Worm (Caenorhabditis elegans) whole organism, L4 larva: ENCODE data around the gene efn-3.

Source experiments
- D1046.2 ChIP-seq: fragments of 200-800 bp; sonication (Bioruptor generic); IDR thresholded peaks from 2 replicates; pipeline ENCODE4 v1.3.6; 2022; ENCODE audit warnings: missing genetic modification characterization, missing compliant biosample characterization
- F37D6.2 ChIP-seq: sonication (generic microtip); optimal IDR thresholded peaks from 2 replicates; lab custom pipeline; 2016; ENCODE audit warnings: mild to moderate bottlenecking, missing genetic modification characterization, missing compliant biosample characterization
- F49E8.2 ChIP-seq: sonication (generic microtip); optimal IDR thresholded peaks from 2 replicates; lab custom pipeline; 2016; ENCODE audit warnings: missing compliant biosample characterization, mild to moderate bottlenecking, missing genetic modification characterization, borderline replicate concordance
- R02D3.7 ChIP-seq: fragments of 150-350 bp; sonication (generic microtip); optimal IDR thresholded peaks from 3 replicates; lab custom pipeline; 2014; ENCODE audit warnings: missing biosample characterization, missing genetic modification characterization
- T20F7.1 ChIP-seq: fragments of 200-800 bp; sonication (Bioruptor generic); optimal IDR thresholded peaks from 2 replicates; lab custom pipeline; 2018; ENCODE audit warnings: mild to moderate bottlenecking, missing genetic modification characterization, missing compliant biosample characterization
- Y105C5A.15 ChIP-seq: fragments of 200-800 bp; sonication (Bioruptor generic); IDR thresholded peaks from 2 replicates; pipeline ENCODE4 v1.3.6; 2022; ENCODE audit warnings: missing genetic modification characterization, missing compliant biosample characterization
- ZK337.2 ChIP-seq: fragments of 200-800 bp; sonication (Bioruptor generic); IDR thresholded peaks from 2 replicates; pipeline ENCODE4 v1.3.6; 2022; ENCODE audit warnings: missing genetic modification reagents, missing genetic modification characterization, missing compliant biosample characterization
- aha-1 ChIP-seq: fragments of 150-350 bp; peaks from one replicate; lab custom pipeline; 2014; ENCODE audit warnings: missing biosample characterization, missing genetic modification characterization
- ama-1 ChIP-seq: fragments of 150-350 bp; optimal IDR thresholded peaks from 2 replicates; lab custom pipeline; 2014; ENCODE audit warnings: inconsistent platforms, mixed read lengths
- arid-1 ChIP-seq: fragments of 200-800 bp; sonication (Bioruptor generic); conservative IDR thresholded peaks from 2 replicates; pipeline ENCODE4 v1.3.6; 2022; ENCODE audit warnings: missing genetic modification reagents, missing genetic modification characterization, missing compliant biosample characterization
- ceh-28 ChIP-seq: fragments of 150-350 bp; optimal IDR thresholded peaks from 2 replicates; lab custom pipeline; 2014; ENCODE audit warnings: missing biosample characterization, missing genetic modification reagents, missing genetic modification characterization
- ceh-82 ChIP-seq: sonication (generic microtip); optimal IDR thresholded peaks from 2 replicates; lab custom pipeline; 2017; ENCODE audit warnings: missing biosample characterization, missing genetic modification characterization
- ces-1 ChIP-seq: fragments of 150-350 bp; sonication (generic microtip); optimal IDR thresholded peaks from 4 replicates; lab custom pipeline; 2014; ENCODE audit warnings: missing biosample characterization, missing genetic modification reagents, missing genetic modification characterization
- cey-2 ChIP-seq: sonication (generic microtip); optimal IDR thresholded peaks from 3 replicates; lab custom pipeline; 2017; ENCODE audit warnings: missing genetic modification characterization, mild to moderate bottlenecking, missing compliant biosample characterization, antibody characterized with exemption, borderline replicate concordance; ENCODE audit not compliant: insufficient read depth
- daf-19 ChIP-seq: fragments of 200-800 bp; sonication (Bioruptor generic); conservative IDR thresholded peaks from 2 replicates; pipeline ENCODE4 v1.3.6; 2022; ENCODE audit warnings: missing genetic modification characterization, missing compliant biosample characterization
- dmd-8 ChIP-seq: fragments of 200-800 bp; sonication (Bioruptor generic); IDR thresholded peaks from 2 replicates; pipeline ENCODE4 v1.3.6; 2022; ENCODE audit warnings: missing genetic modification characterization, missing compliant biosample characterization
- dmd-9 ChIP-seq: fragments of 200-800 bp; sonication (Bioruptor generic); IDR thresholded peaks from 2 replicates; pipeline ENCODE4 v1.3.6; 2022; ENCODE audit warnings: missing genetic modification reagents, missing genetic modification characterization, missing compliant biosample characterization
- egl-27 ChIP-seq: sonication (generic microtip); optimal IDR thresholded peaks from 3 replicates; lab custom pipeline; 2017; ENCODE audit warnings: missing biosample characterization, missing genetic modification reagents, missing genetic modification characterization
- egl-43 ChIP-seq: fragments of 200-800 bp; sonication (Bioruptor generic); IDR thresholded peaks from 2 replicates; pipeline ENCODE4 v1.3.6; 2022; ENCODE audit warnings: missing genetic modification reagents, missing genetic modification characterization, missing compliant biosample characterization
- fkh-10 ChIP-seq: fragments of 150-350 bp; optimal IDR thresholded peaks from 2 replicates; lab custom pipeline; 2014; ENCODE audit warnings: missing biosample characterization, missing genetic modification reagents, missing genetic modification characterization
- fos-1 ChIP-seq: fragments of 150-350 bp; optimal IDR thresholded peaks from 2 replicates; lab custom pipeline; 2014; ENCODE audit warnings: missing biosample characterization, missing genetic modification characterization
- lim-7 ChIP-seq: fragments of 200-800 bp; sonication (Bioruptor generic); IDR thresholded peaks from 2 replicates; pipeline ENCODE4 v1.3.6; 2022; ENCODE audit warnings: missing genetic modification characterization, missing compliant biosample characterization
- lin-29 ChIP-seq: fragments of 200-800 bp; sonication (Bioruptor generic); IDR thresholded peaks from 2 replicates; pipeline ENCODE4 v1.3.6; 2022; ENCODE audit warnings: missing genetic modification reagents, missing genetic modification characterization, missing compliant biosample characterization
- lin-39 ChIP-seq: fragments of 150-350 bp; optimal IDR thresholded peaks from 2 replicates; lab custom pipeline; 2014; ENCODE audit warnings: missing biosample characterization, missing genetic modification reagents, missing genetic modification characterization
- madf-5 ChIP-seq, 2 experiments: fragments of 200-800 bp; sonication (Bioruptor generic); IDR thresholded peaks; 2 replicates each; pipeline ENCODE4 v1.3.6; 2022; ENCODE audit warnings: missing compliant biosample characterization in 2 of 2, missing genetic modification characterization in 2 of 2
- madf-9 ChIP-seq: fragments of 200-800 bp; sonication (Bioruptor generic); conservative IDR thresholded peaks from 2 replicates; pipeline ENCODE4 v1.3.6; 2022; ENCODE audit warnings: missing genetic modification reagents, missing genetic modification characterization, missing compliant biosample characterization
- mep-1 ChIP-seq: fragments of 150-350 bp; sonication (generic microtip); optimal IDR thresholded peaks from 3 replicates; lab custom pipeline; 2014; ENCODE audit warnings: missing biosample characterization, missing genetic modification characterization
- mxl-3 ChIP-seq: fragments of 200-800 bp; sonication (Bioruptor generic); optimal IDR thresholded peaks from 2 replicates; lab custom pipeline; 2018; ENCODE audit warnings: mild to moderate bottlenecking, missing genetic modification characterization, missing compliant biosample characterization
- nhr-111 ChIP-seq: fragments of 200-800 bp; sonication (Bioruptor generic); optimal IDR thresholded peaks from 2 replicates; lab custom pipeline; 2018; ENCODE audit warnings: mild to moderate bottlenecking, missing genetic modification characterization, missing compliant biosample characterization
- nhr-25 ChIP-seq: sonication (generic microtip); optimal IDR thresholded peaks from 2 replicates; lab custom pipeline; 2017; ENCODE audit warnings: missing genetic modification characterization, mild to moderate bottlenecking, missing compliant biosample characterization, antibody characterized with exemption, moderate library complexity, borderline replicate concordance; ENCODE audit not compliant: insufficient read depth
- nhr-6 ChIP-seq: fragments of 150-350 bp; optimal IDR thresholded peaks from 2 replicates; lab custom pipeline; 2014; ENCODE audit warnings: missing biosample characterization, missing genetic modification characterization
- nhr-77 ChIP-seq: fragments of 150-350 bp; optimal IDR thresholded peaks from 2 replicates; lab custom pipeline; 2014; ENCODE audit warnings: missing biosample characterization, missing genetic modification characterization
- pqm-1 ChIP-seq: sonication (generic microtip); optimal IDR thresholded peaks from 2 replicates; lab custom pipeline; 2017; ENCODE audit warnings: missing biosample characterization, missing genetic modification characterization
- set-16 ChIP-seq: fragments of 200-800 bp; sonication (Bioruptor generic); IDR thresholded peaks from 2 replicates; pipeline ENCODE4 v1.3.6; 2022; ENCODE audit warnings: missing genetic modification reagents, missing genetic modification characterization, missing compliant biosample characterization
- skn-1 ChIP-seq: fragments of 150-350 bp; optimal IDR thresholded peaks from 2 replicates; lab custom pipeline; 2014; ENCODE audit warnings: missing biosample characterization, missing genetic modification characterization
- unc-62 ChIP-seq, 3 experiments: fragments of 150-350 bp in 1 of 3; sonication (generic microtip); optimal IDR thresholded peaks in 2 of 3; peaks in 1 of 3; 1 replicate in 1 of 3; 2 replicates in 2 of 3; lab custom pipeline; 2014 to 2017; ENCODE audit warnings: missing biosample characterization in 3 of 3, missing genetic modification characterization in 3 of 3, missing genetic modification reagents in 3 of 3, missing genotype in 1 of 3
- ztf-7 ChIP-seq: fragments of 150-350 bp; optimal IDR thresholded peaks from 2 replicates; lab custom pipeline; 2014; ENCODE audit warnings: missing biosample characterization, missing genetic modification characterization

Gene efn-3

ce11 chrX:13507233-13507632 lies 30.0 kb upstream of the efn-3 start, which contains the start of gene H06A10.1:
Gene H06A10.1 (plus strand): TSS chrX:13507533.
- TF ChIP-seq ZK337.2 = no peak
- TF ChIP-seq cey-2 (tag; lab: Kevin White, UChicago) = no peak
- TF ChIP-seq F37D6.2 (tag; lab: Kevin White, UChicago) = no peak
- no peak for TF ChIP-seq madf-9 (GFP tag; lab: Robert Waterston, UW)
- no peak for TF ChIP-seq nhr-6 (tag; lab: Kevin White, UChicago)
- no peak for TF ChIP-seq D1046.2 (GFP tag; lab: Robert Waterston, UW)
- no peak for TF ChIP-seq Y105C5A.15 (GFP tag; lab: Robert Waterston, UW)
- TF ChIP-seq R02D3.7 (tag; lab: Kevin White, UChicago) = no peak
- no peak for TF ChIP-seq egl-43 (GFP tag; lab: Robert Waterston, UW)
- TF ChIP-seq daf-19 (GFP tag; lab: Robert Waterston, UW) = no peak
- TF ChIP-seq madf-5 (GFP tag; IDR thresholded peaks at IDR 0.05; lab: Robert Waterston, UW) = no peak
- TF ChIP-seq nhr-25 (tag; lab: Kevin White, UChicago) = no peak
- no peak for TF ChIP-seq F49E8.2 (tag; lab: Kevin White, UChicago)
- no peak for TF ChIP-seq lin-29 (GFP tag; lab: Robert Waterston, UW)
- TF ChIP-seq ama-1 (lab: Kevin White, UChicago) = no peak
- no peak for TF ChIP-seq ceh-28 (tag; lab: Kevin White, UChicago)
- no peak for TF ChIP-seq ztf-7 (tag; lab: Kevin White, UChicago)
- no peak for TF ChIP-seq T20F7.1 (GFP tag; lab: Kevin White, UChicago)
- TF ChIP-seq ceh-82 (tag; lab: Kevin White, UChicago) = no peak

- TF ChIP-seq egl-27 (tag; lab: Kevin White, UChicago) (no peak), lim-7 (GFP tag; lab: Robert Waterston, UW) (no peak), dmd-9 (no peak), ces-1 (no peak), mep-1 (no peak), fos-1 (tag; lab: Kevin White, UChicago) (no peak), nhr-77 (no peak), nhr-111 (GFP tag; lab: Kevin White, UChicago) (no peak), ztf-7 (tag; lab: Kevin White, UChicago) (no peak), lin-39 (no peak), pqm-1 (tag; lab: Kevin White, UChicago) (no peak), arid-1 (GFP tag; lab: Robert Waterston, UW) (no peak), skn-1 (tag; lab: Kevin White, UChicago) (no peak), set-16 (GFP tag; lab: Robert Waterston, UW) (no peak), mxl-3 (GFP tag; lab: Kevin White, UChicago) (no peak), nhr-25 (tag; lab: Kevin White, UChicago) (no peak), ZK337.2 (no peak)
Measured at ce11 chrX:13506493-13506892, 29.2 kb upstream of the efn-3 start.

- TF ChIP-seq dmd-8 (GFP tag; lab: Robert Waterston, UW) (no peak), aha-1 (tag; lab: Kevin White, UChicago) (peak; percentile 74)
Measured at ce11 chrX:13506043-13506442, 28.8 kb upstream of the efn-3 start.

ce11 chrX:13505201-13505600 lies 27.9 kb upstream of the efn-3 start:
- TF ChIP-seq unc-62 (GFP tag; optimal IDR thresholded peaks at IDR 0.05 in 1 of 2; lab: Kevin White, UChicago) (peak in 1 of 2 experiments; percentile 52), unc-62 (tag; optimal IDR thresholded peaks at IDR 0.05; lab: Kevin White, UChicago) (no peak), ztf-7 (tag; lab: Kevin White, UChicago) (no peak), fkh-10 (GFP tag; lab: Kevin White, UChicago) (peak; percentile 25)
